Fruit fly (Drosophila melanogaster): ENCODE data around the gene CG18549.
A peak's percentile ranks its signal among the peaks of the same experiment; 100 is the strongest.

Gene CG18549

dm6 chr3R:12448889-12449314 lies at the start of gene CG18549:
CG18549 (plus strand) TSS chr3R:12449296.
- TF ChIP-seq Snoo (tag; optimal IDR thresholded peaks at IDR 0.05) = peak; percentile 100
- peak; percentile 100 for TF ChIP-seq CG9948 (tag; optimal IDR thresholded peaks at IDR 0.05)
- peak; percentile 100 for TF ChIP-seq Pif1B (GFP tag; optimal IDR thresholded peaks at IDR 0.05)
- TF ChIP-seq CG14655 (GFP tag; optimal IDR thresholded peaks at IDR 0.05) = peak; percentile 100
- TF ChIP-seq CG15710 (tag; optimal IDR thresholded peaks at IDR 0.05) = peak; percentile 100
- TF ChIP-seq CG12605 (GFP tag; IDR thresholded peaks at IDR 0.05) = peak; percentile 100
- peak; percentile 99 for TF ChIP-seq gl (tag; optimal IDR thresholded peaks at IDR 0.05)
- peak; percentile 91 for TF ChIP-seq EcR (GFP tag; optimal IDR thresholded peaks at IDR 0.05)
- TF ChIP-seq CG32121 (GFP tag; IDR thresholded peaks at IDR 0.05) = peak; percentile 100
- TF ChIP-seq CG4496 (GFP tag; IDR thresholded peaks at IDR 0.05) = peak; percentile 100
- TF ChIP-seq CG13204 (GFP tag; optimal IDR thresholded peaks at IDR 0.05) = peak; percentile 99
- TF ChIP-seq CG8159 (tag; optimal IDR thresholded peaks at IDR 0.05) = peak; percentile 100
- peak; percentile 99 for TF ChIP-seq CG10348 (GFP tag; IDR thresholded peaks at IDR 0.05)
- TF ChIP-seq fd96Ca (GFP tag; IDR thresholded peaks at IDR 0.05) = peak; percentile 100
- TF ChIP-seq CG17806 (tag; optimal IDR thresholded peaks at IDR 0.05) = peak; percentile 100
- TF ChIP-seq CG8301 (tag; optimal IDR thresholded peaks at IDR 0.05) = peak; percentile 100
- TF ChIP-seq Ets98B (GFP tag; IDR thresholded peaks at IDR 0.05) = peak; percentile 100
- TF ChIP-seq rn (GFP tag; IDR thresholded peaks at IDR 0.05) = peak; percentile 100
- TF ChIP-seq D1 (tag; optimal IDR thresholded peaks at IDR 0.05) = peak; percentile 100
- TF ChIP-seq Pif1A (GFP tag; optimal IDR thresholded peaks at IDR 0.05) = peak; percentile 100
- peak; percentile 100 for TF ChIP-seq CG34367 (tag; optimal IDR thresholded peaks at IDR 0.05)

- TF ChIP-seq CG12605 (GFP tag; IDR thresholded peaks at IDR 0.05) (peak; percentile 35; the same call in 1 of the 2 replicates), CG34367 (tag; optimal IDR thresholded peaks at IDR 0.05) (no peak)
Observed at dm6 chr3R:12401672-12402296, 47.3 kb upstream of the CG18549 start, which contains the start of gene DNAlig3. DNAlig3 (minus strand) TSS chr3R:12401839.

- peak; percentile 97 for TF ChIP-seq CG17806 (tag; optimal IDR thresholded peaks at IDR 0.05)
- TF ChIP-seq gl (tag; optimal IDR thresholded peaks at IDR 0.05) = peak; percentile 93
- TF ChIP-seq Snoo (tag; optimal IDR thresholded peaks at IDR 0.05) = peak; percentile 98
- peak; percentile 97 for TF ChIP-seq CG15710 (tag; optimal IDR thresholded peaks at IDR 0.05)
- peak; percentile 96 for TF ChIP-seq CG12605 (GFP tag; IDR thresholded peaks at IDR 0.05)
- TF ChIP-seq CG34367 (tag; optimal IDR thresholded peaks at IDR 0.05) = peak; percentile 98
- peak; percentile 95 for TF ChIP-seq CG14655 (GFP tag; optimal IDR thresholded peaks at IDR 0.05)
- TF ChIP-seq CG13204 (GFP tag; optimal IDR thresholded peaks at IDR 0.05) = no peak
- peak; percentile 93 for TF ChIP-seq CG32121 (GFP tag; IDR thresholded peaks at IDR 0.05)
- peak; percentile 84 for TF ChIP-seq fd96Ca (GFP tag; IDR thresholded peaks at IDR 0.05)
- TF ChIP-seq D1 (tag; optimal IDR thresholded peaks at IDR 0.05) = peak; percentile 99
- peak; percentile 96 for TF ChIP-seq Ets98B (GFP tag; IDR thresholded peaks at IDR 0.05)
- peak; percentile 95 for TF ChIP-seq Pif1A (GFP tag; optimal IDR thresholded peaks at IDR 0.05)
- peak; percentile 84 for TF ChIP-seq rn (GFP tag; IDR thresholded peaks at IDR 0.05)
- no peak for TF ChIP-seq CG10348 (GFP tag; IDR thresholded peaks at IDR 0.05)
- TF ChIP-seq CG9948 (tag; optimal IDR thresholded peaks at IDR 0.05) = peak; percentile 98
- TF ChIP-seq CG8159 (tag; optimal IDR thresholded peaks at IDR 0.05) = peak; percentile 100
- peak; percentile 97 for TF ChIP-seq Pif1B (GFP tag; optimal IDR thresholded peaks at IDR 0.05)
- peak; percentile 22 for TF ChIP-seq EcR (GFP tag; optimal IDR thresholded peaks at IDR 0.05)
- no peak for TF ChIP-seq CG4496 (GFP tag; IDR thresholded peaks at IDR 0.05)
- peak; percentile 100 for TF ChIP-seq CG8301 (tag; optimal IDR thresholded peaks at IDR 0.05)
Observed at dm6 chr3R:12402935-12403334, 46.2 kb upstream of the CG18549 start.

dm6 chr3R:12405134-12405533 lies 44.0 kb upstream of the CG18549 start:
- TF ChIP-seq CG8301 (tag; optimal IDR thresholded peaks at IDR 0.05) (no peak), CG32121 (GFP tag; IDR thresholded peaks at IDR 0.05) (no peak), fd96Ca (GFP tag; IDR thresholded peaks at IDR 0.05) (no peak), CG34367 (tag; optimal IDR thresholded peaks at IDR 0.05) (no peak), Pif1A (GFP tag; optimal IDR thresholded peaks at IDR 0.05) (no peak), CG15710 (tag; optimal IDR thresholded peaks at IDR 0.05) (no peak), Pif1B (GFP tag; optimal IDR thresholded peaks at IDR 0.05) (no peak), CG9948 (tag; optimal IDR thresholded peaks at IDR 0.05) (no peak), EcR (GFP tag; optimal IDR thresholded peaks at IDR 0.05) (no peak), CG17806 (tag; optimal IDR thresholded peaks at IDR 0.05) (no peak), CG4496 (GFP tag; IDR thresholded peaks at IDR 0.05) (no peak), Snoo (tag; optimal IDR thresholded peaks at IDR 0.05) (no peak)

- TF ChIP-seq CG13204 (GFP tag; optimal IDR thresholded peaks at IDR 0.05) = no peak
- no peak for TF ChIP-seq CG8159 (tag; optimal IDR thresholded peaks at IDR 0.05)
- TF ChIP-seq CG4496 (GFP tag; IDR thresholded peaks at IDR 0.05) = no peak
- no peak for TF ChIP-seq CG8301 (tag; optimal IDR thresholded peaks at IDR 0.05)
- TF ChIP-seq CG34367 (tag; optimal IDR thresholded peaks at IDR 0.05) = no peak
- TF ChIP-seq D1 (tag; optimal IDR thresholded peaks at IDR 0.05) = no peak
- no peak for TF ChIP-seq CG15710 (tag; optimal IDR thresholded peaks at IDR 0.05)
- TF ChIP-seq CG9948 (tag; optimal IDR thresholded peaks at IDR 0.05) = no peak
- TF ChIP-seq Snoo (tag; optimal IDR thresholded peaks at IDR 0.05) = no peak
- TF ChIP-seq Pif1B (GFP tag; optimal IDR thresholded peaks at IDR 0.05) = no peak
- no peak for TF ChIP-seq rn (GFP tag; IDR thresholded peaks at IDR 0.05)
- no peak for TF ChIP-seq EcR (GFP tag; optimal IDR thresholded peaks at IDR 0.05)
- TF ChIP-seq CG12605 (GFP tag; IDR thresholded peaks at IDR 0.05) = no peak
- no peak for TF ChIP-seq CG14655 (GFP tag; optimal IDR thresholded peaks at IDR 0.05)
- TF ChIP-seq gl (tag; optimal IDR thresholded peaks at IDR 0.05) = no peak
Observed at dm6 chr3R:12405928-12406234, 43.2 kb upstream of the CG18549 start, which contains the start of gene Cyp9f2. Cyp9f2 (minus strand) TSS chr3R:12406028.
